Worm (Caenorhabditis elegans) whole organism, mixed stage, embryonic: ENCODE measurements around the gene cmk-1.
A peak's percentile ranks its signal among the peaks of the same experiment; 100 is the strongest.

Experiments used
- M03D4.4 ChIP-seq: sonication (generic microtip); optimal IDR thresholded peaks from 2 replicates; lab custom pipeline; 2017; ENCODE audit warnings: mild to moderate bottlenecking, missing genetic modification characterization, missing compliant biosample characterization
- bed-3 ChIP-seq: fragments of 200-800 bp; sonication (Bioruptor generic); optimal IDR thresholded peaks from 3 replicates; lab custom pipeline; 2018; ENCODE audit warnings: mild to moderate bottlenecking, missing genetic modification characterization, moderate library complexity, missing compliant biosample characterization
- blmp-1 ChIP-seq: fragments of 150-350 bp; optimal IDR thresholded peaks from 2 replicates; lab custom pipeline; 2014; ENCODE audit warnings: missing biosample characterization, missing genetic modification characterization
- ceh-43 ChIP-seq: fragments of 200-800 bp; sonication (Bioruptor generic); optimal IDR thresholded peaks from 2 replicates; lab custom pipeline; 2018; ENCODE audit warnings: mild to moderate bottlenecking, missing genetic modification characterization, moderate library complexity, missing compliant biosample characterization
- ceh-83 ChIP-seq: fragments of 200-800 bp; sonication (Bioruptor generic); optimal IDR thresholded peaks from 2 replicates; lab custom pipeline; 2018; ENCODE audit warnings: mild to moderate bottlenecking, missing genetic modification characterization, missing compliant biosample characterization
- ces-1 ChIP-seq: fragments of 150-350 bp; optimal IDR thresholded peaks from 2 replicates; lab custom pipeline; 2014; ENCODE audit warnings: missing biosample characterization, missing genetic modification reagents, missing genetic modification characterization
- drap-1 ChIP-seq: fragments of 200-800 bp; sonication (Bioruptor generic); optimal IDR thresholded peaks from 3 replicates; lab custom pipeline; 2018; ENCODE audit warnings: mild to moderate bottlenecking, missing genetic modification characterization, missing compliant biosample characterization
- elt-3 ChIP-seq: fragments of 150-350 bp; optimal IDR thresholded peaks from 2 replicates; lab custom pipeline; 2014; ENCODE audit warnings: missing biosample characterization, missing genetic modification characterization
- flh-1 ChIP-seq: fragments of 200-800 bp; sonication (Bioruptor generic); optimal IDR thresholded peaks from 2 replicates; lab custom pipeline; 2018; ENCODE audit warnings: mild to moderate bottlenecking, missing genetic modification characterization, moderate library complexity, missing compliant biosample characterization
- ham-2 ChIP-seq: fragments of 200-800 bp; sonication (Bioruptor generic); optimal IDR thresholded peaks from 2 replicates; lab custom pipeline; 2018; ENCODE audit warnings: mild to moderate bottlenecking, missing genetic modification characterization, missing compliant biosample characterization
- hlh-1 ChIP-seq: fragments of 150-350 bp; optimal IDR thresholded peaks from 2 replicates; lab custom pipeline; 2014; ENCODE audit warnings: missing biosample characterization, missing genetic modification reagents, missing genetic modification characterization
- lin-13 ChIP-seq: fragments of 150-350 bp; optimal IDR thresholded peaks from 2 replicates; lab custom pipeline; 2014; ENCODE audit warnings: missing biosample characterization, missing genetic modification characterization
- lsy-2 ChIP-seq: fragments of 150-350 bp; optimal IDR thresholded peaks from 2 replicates; lab custom pipeline; 2014; ENCODE audit warnings: missing biosample characterization, missing genetic modification characterization
- mab-5 ChIP-seq: fragments of 150-350 bp; optimal IDR thresholded peaks from 2 replicates; lab custom pipeline; 2014; ENCODE audit warnings: missing biosample characterization, missing genetic modification characterization
- mep-1 ChIP-seq: fragments of 150-350 bp; optimal IDR thresholded peaks from 2 replicates; lab custom pipeline; 2017; ENCODE audit warnings: missing biosample characterization, missing genetic modification reagents, missing genetic modification characterization, inconsistent platforms
- mls-2 ChIP-seq: sonication (generic microtip); optimal IDR thresholded peaks from 2 replicates; lab custom pipeline; 2016; ENCODE audit warnings: mild to moderate bottlenecking, missing genetic modification characterization, moderate library complexity, missing compliant biosample characterization
- nhr-12 ChIP-seq: fragments of 150-350 bp; optimal IDR thresholded peaks from 2 replicates; lab custom pipeline; 2014; ENCODE audit warnings: missing biosample characterization, missing genetic modification characterization
- nhr-2 ChIP-seq: fragments of 150-350 bp; optimal IDR thresholded peaks from 2 replicates; lab custom pipeline; 2014; ENCODE audit warnings: missing biosample characterization, missing genetic modification characterization
- nhr-237 ChIP-seq: fragments of 150-350 bp; optimal IDR thresholded peaks from 2 replicates; lab custom pipeline; 2014; ENCODE audit warnings: missing biosample characterization, missing genetic modification characterization
- nhr-28 ChIP-seq: fragments of 150-350 bp; optimal IDR thresholded peaks from 2 replicates; lab custom pipeline; 2014; ENCODE audit warnings: missing biosample characterization, missing genetic modification characterization
- nhr-76 ChIP-seq: sonication (generic microtip); optimal IDR thresholded peaks from 2 replicates; lab custom pipeline; 2017; ENCODE audit warnings: missing biosample characterization, missing genetic modification characterization
- pha-4 ChIP-seq: fragments of 150-350 bp; optimal IDR thresholded peaks from 2 replicates; lab custom pipeline; 2018; ENCODE audit warnings: missing biosample characterization, missing genetic modification reagents, missing genetic modification characterization
- sem-2 ChIP-seq: fragments of 200-800 bp; sonication (Bioruptor generic); optimal IDR thresholded peaks from 2 replicates; lab custom pipeline; 2018; ENCODE audit warnings: mild to moderate bottlenecking, missing genetic modification characterization, missing compliant biosample characterization
- snpc-4 ChIP-seq: fragments of 150-350 bp; optimal IDR thresholded peaks from 2 replicates; lab custom pipeline; 2014; ENCODE audit warnings: missing biosample characterization, missing genetic modification characterization
- sptf-1 ChIP-seq: sonication (generic microtip); optimal IDR thresholded peaks from 2 replicates; lab custom pipeline; 2017; ENCODE audit warnings: mild to moderate bottlenecking, missing genetic modification characterization, moderate library complexity, missing compliant biosample characterization
- tbx-8 ChIP-seq: fragments of 200-800 bp; sonication (Bioruptor generic); optimal IDR thresholded peaks from 2 replicates; lab custom pipeline; 2018; ENCODE audit warnings: mild to moderate bottlenecking, missing genetic modification characterization, moderate library complexity, missing compliant biosample characterization
- unc-120 ChIP-seq: sonication (generic microtip); optimal IDR thresholded peaks from 2 replicates; lab custom pipeline; 2017; ENCODE audit warnings: missing genetic modification characterization, missing compliant biosample characterization; ENCODE audit not compliant: poor library complexity, severe bottlenecking
- unc-62 ChIP-seq: fragments of 150-350 bp; optimal IDR thresholded peaks from 2 replicates; lab custom pipeline; 2014; ENCODE audit warnings: missing biosample characterization, missing genetic modification reagents, missing genetic modification characterization
- zip-8 ChIP-seq: fragments of 150-350 bp; optimal IDR thresholded peaks from 2 replicates; lab custom pipeline; 2014; ENCODE audit warnings: missing biosample characterization, missing genetic modification characterization
- ztf-11 ChIP-seq: fragments of 150-350 bp; optimal IDR thresholded peaks from 2 replicates; lab custom pipeline; 2014; ENCODE audit warnings: missing biosample characterization, missing genetic modification characterization

The cmk-1 gene

DNA sequence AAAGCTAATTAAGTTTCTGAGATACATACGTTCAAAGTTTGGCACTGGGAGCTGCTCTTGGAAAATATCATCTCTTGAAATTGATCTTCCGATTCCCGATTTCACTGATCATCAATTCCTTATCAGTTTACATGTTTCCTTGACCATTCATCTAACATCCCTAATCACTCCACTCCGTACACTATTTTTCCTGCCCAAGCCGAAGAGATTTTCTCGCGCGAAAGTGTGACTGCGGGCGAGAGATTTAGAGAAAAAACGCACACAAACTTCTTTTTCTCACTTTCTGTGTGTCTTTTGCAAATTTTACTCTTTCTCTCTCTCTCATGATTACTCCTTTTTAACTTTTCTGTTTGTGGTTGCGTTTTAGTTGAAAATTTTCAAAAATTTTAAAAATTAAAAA is 12.9 kb downstream of the cmk-1 start:
- TF ChIP-seq ztf-11 (no peak), sem-2 (no peak), elt-3 (tag; lab: Kevin White, UChicago) (peak; percentile 50), zip-8 (tag; lab: Kevin White, UChicago) (no peak), ces-1 (GFP tag; lab: Kevin White, UChicago) (peak; percentile 30), snpc-4 (tag; lab: Kevin White, UChicago) (no peak), unc-62 (GFP tag; lab: Kevin White, UChicago) (peak; percentile 16), nhr-12 (tag; lab: Kevin White, UChicago) (no peak), lsy-2 (tag; lab: Kevin White, UChicago) (no peak), ceh-43 (GFP tag; lab: Kevin White, UChicago) (no peak), nhr-2 (tag; lab: Kevin White, UChicago) (no peak), M03D4.4 (tag; lab: Kevin White, UChicago) (no peak), ceh-83 (GFP tag; lab: Kevin White, UChicago) (no peak), nhr-237 (tag; lab: Kevin White, UChicago) (peak; percentile 11), lin-13 (no peak), bed-3 (no peak), blmp-1 (tag; lab: Kevin White, UChicago) (peak; percentile 36), ham-2 (GFP tag; lab: Kevin White, UChicago) (no peak), nhr-76 (tag; lab: Kevin White, UChicago) (no peak), unc-120 (tag; lab: Kevin White, UChicago) (peak; percentile 43)

ce11 chrIV:1838583-1838982 is 14.3 kb downstream of the cmk-1 start:
- no peak for TF ChIP-seq M03D4.4 (tag; lab: Kevin White, UChicago)
- TF ChIP-seq lin-13, result no peak
- no peak for TF ChIP-seq ces-1 (GFP tag; lab: Kevin White, UChicago)
- no peak for TF ChIP-seq zip-8 (tag; lab: Kevin White, UChicago)
- TF ChIP-seq ztf-11, result no peak
- TF ChIP-seq drap-1, result no peak
- no peak for TF ChIP-seq tbx-8 (GFP tag; lab: Kevin White, UChicago)
- TF ChIP-seq lsy-2 (tag; lab: Kevin White, UChicago), result no peak
- TF ChIP-seq mab-5 (tag; lab: Kevin White, UChicago), result no peak

DNA sequence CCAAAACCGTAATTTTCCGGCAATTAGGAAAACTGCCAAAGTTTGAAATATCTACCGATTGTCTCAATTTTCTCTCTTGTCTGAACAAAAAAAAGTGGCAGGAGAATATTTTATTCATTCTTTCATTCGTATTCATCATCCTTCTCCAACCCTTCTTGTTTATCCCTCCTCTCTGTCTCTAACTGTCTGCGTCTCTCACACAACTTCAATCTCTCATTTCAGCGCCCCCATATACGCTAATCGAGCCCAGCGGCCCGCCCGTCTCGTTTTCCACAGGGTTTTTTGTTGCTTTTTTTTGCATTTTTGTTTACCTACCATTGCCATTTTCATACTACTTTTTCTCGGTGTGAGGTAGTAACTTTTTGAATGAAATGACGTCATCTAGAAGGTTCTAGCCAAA is 18.0 kb downstream of the cmk-1 start:
- peak; percentile 4 for TF ChIP-seq sptf-1 (tag; lab: Kevin White, UChicago)
- no peak for TF ChIP-seq M03D4.4 (tag; lab: Kevin White, UChicago)
- no peak for TF ChIP-seq mep-1 (tag; lab: Kevin White, UChicago)
- TF ChIP-seq, all 35 proteins: peak for 1

- peak; percentile 31 for TF ChIP-seq zip-8 (tag; lab: Kevin White, UChicago)
- no peak for TF ChIP-seq lsy-2 (tag; lab: Kevin White, UChicago)
- TF ChIP-seq snpc-4 (tag; lab: Kevin White, UChicago), result no peak
- no peak for TF ChIP-seq blmp-1 (tag; lab: Kevin White, UChicago)
- TF ChIP-seq hlh-1 (tag; lab: Kevin White, UChicago), result no peak
These were observed 19.3 kb downstream of the cmk-1 start for ce11 chrIV:1843611-1844010.

ce11 chrIV:1844624-1845023 is 20.3 kb downstream of the cmk-1 start:
- TF ChIP-seq ces-1 (GFP tag; lab: Kevin White, UChicago) (no peak), zip-8 (tag; lab: Kevin White, UChicago) (no peak), mls-2 (tag; lab: Kevin White, UChicago) (no peak), flh-1 (no peak), pha-4 (tag; lab: Kevin White, UChicago) (no peak)

DNA sequence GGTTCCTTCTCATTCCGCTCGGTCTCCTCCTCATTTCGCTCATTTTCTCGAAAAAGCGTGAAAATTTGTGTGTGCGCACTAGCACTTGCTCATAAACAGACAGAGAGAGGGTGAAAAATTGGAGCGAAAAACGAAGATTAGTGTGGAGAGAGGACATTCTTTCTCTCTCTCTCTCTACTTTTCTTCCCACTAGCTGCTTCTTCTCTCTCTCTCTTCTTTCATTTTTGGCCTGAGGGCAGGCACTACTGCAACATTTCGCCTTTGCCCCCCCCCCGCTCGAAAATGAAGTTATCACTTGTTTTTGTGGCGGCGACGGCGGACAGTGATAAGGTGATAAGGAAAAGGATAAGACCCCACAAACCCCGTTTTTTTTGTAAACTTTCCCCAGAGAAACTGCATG is 20.8 kb downstream of the cmk-1 start:
- peak; percentile 29 for TF ChIP-seq mls-2 (tag; lab: Kevin White, UChicago)
- TF ChIP-seq ces-1 (GFP tag; lab: Kevin White, UChicago), result peak; percentile 63
- no peak for TF ChIP-seq nhr-28 (tag; lab: Kevin White, UChicago)
- no peak for TF ChIP-seq bed-3
- TF ChIP-seq pha-4 (tag; lab: Kevin White, UChicago), result no peak
- TF ChIP-seq unc-120 (tag; lab: Kevin White, UChicago), result peak; percentile 0
- no peak for TF ChIP-seq lsy-2 (tag; lab: Kevin White, UChicago)
- TF ChIP-seq M03D4.4 (tag; lab: Kevin White, UChicago), result peak; percentile 39
